Worm (Caenorhabditis elegans) whole organism, L2 larva: Measurements from ENCODE around the gene D1005.2.

Source experiments
- F13H6.1 ChIP-seq: sonication (generic microtip); optimal IDR thresholded peaks from 2 replicates; lab custom pipeline; 2016; ENCODE audit warnings: missing genetic modification characterization, missing compliant biosample characterization
- aly-2 ChIP-seq: fragments of 150-350 bp; optimal IDR thresholded peaks from 2 replicates; lab custom pipeline; 2014; ENCODE audit warnings: missing biosample characterization, missing genetic modification characterization
- ama-1 ChIP-seq: fragments of 150-350 bp; optimal IDR thresholded peaks from 2 replicates; lab custom pipeline; 2018; ENCODE audit warnings: inconsistent platforms
- ceh-16 ChIP-seq: fragments of 150-350 bp; optimal IDR thresholded peaks from 2 replicates; lab custom pipeline; 2014; ENCODE audit warnings: missing biosample characterization, missing genetic modification characterization
- egl-27 ChIP-seq: sonication (generic microtip); optimal IDR thresholded peaks from 3 replicates; lab custom pipeline; 2017; ENCODE audit warnings: missing biosample characterization, missing genetic modification reagents, missing genetic modification characterization
- fos-1 ChIP-seq: fragments of 150-350 bp; optimal IDR thresholded peaks from 2 replicates; lab custom pipeline; 2014; ENCODE audit warnings: missing biosample characterization, missing genetic modification characterization
- gmeb-1 ChIP-seq: fragments of 150-350 bp; optimal IDR thresholded peaks from 2 replicates; lab custom pipeline; 2014; ENCODE audit warnings: missing biosample characterization, missing genetic modification characterization
- mdl-1 ChIP-seq, 2 experiments: fragments of 150-350 bp in 1 of 2; sonication (generic microtip) in 1 of 2; optimal IDR thresholded peaks; 2 replicates each; lab custom pipeline; 2017; ENCODE audit warnings: missing biosample characterization in 2 of 2, missing genetic modification characterization in 2 of 2
- nhr-237 ChIP-seq: fragments of 150-350 bp; optimal IDR thresholded peaks from 2 replicates; lab custom pipeline; 2014; ENCODE audit warnings: missing biosample characterization, missing genetic modification characterization
- snpc-4 ChIP-seq: fragments of 150-350 bp; optimal IDR thresholded peaks from 2 replicates; lab custom pipeline; 2014; ENCODE audit warnings: missing biosample characterization, missing genetic modification characterization
- ztf-11 ChIP-seq: sonication (generic microtip); optimal IDR thresholded peaks from 2 replicates; lab custom pipeline; 2017; ENCODE audit warnings: missing biosample characterization, missing genetic modification characterization

DNA sequence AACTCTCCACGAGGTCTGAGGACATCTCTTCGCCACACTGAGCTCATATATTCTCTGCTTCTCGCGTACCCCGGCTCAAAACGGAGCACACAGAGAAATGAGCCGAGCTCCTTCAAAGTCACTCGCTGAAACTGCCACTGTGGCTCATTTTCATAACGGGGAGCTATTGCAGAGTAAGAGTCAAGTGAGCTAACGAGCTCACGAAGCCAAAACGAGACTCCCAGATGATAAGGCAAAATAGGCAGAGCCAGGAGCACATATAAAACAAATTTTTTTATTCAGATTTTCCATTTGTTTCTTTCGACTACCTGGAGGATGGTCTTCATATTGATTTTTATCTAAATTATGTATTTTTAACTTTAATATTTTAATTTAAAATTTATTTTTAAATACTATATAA lies 34.3 kb upstream of the D1005.2 start, which contains the start of gene F19G12.3:
- TF ChIP-seq mdl-1 (tag; optimal IDR thresholded peaks at IDR 0.05; lab: Kevin White, UChicago): no peak
- no peak for TF ChIP-seq egl-27 (tag; lab: Kevin White, UChicago)
- TF ChIP-seq aly-2 (tag; lab: Kevin White, UChicago): no peak
- no peak for TF ChIP-seq nhr-237
- TF ChIP-seq ceh-16 (tag; lab: Kevin White, UChicago): no peak
- TF ChIP-seq snpc-4 (tag; lab: Kevin White, UChicago): no peak
- no peak for TF ChIP-seq ama-1
- TF ChIP-seq fos-1 (tag; lab: Kevin White, UChicago): no peak
- TF ChIP-seq ztf-11: no peak
- TF ChIP-seq gmeb-1 (tag; lab: Kevin White, UChicago): no peak
- TF ChIP-seq F13H6.1 (tag; lab: Kevin White, UChicago): no peak
